Fruit fly (Drosophila melanogaster): ENCODE measurements around the gene Nrx-1.

- no peak for TF ChIP-seq Eip74EF (GFP tag; optimal IDR thresholded peaks at IDR 0.05)
- TF ChIP-seq fd102C (GFP tag; optimal IDR thresholded peaks at IDR 0.05): no peak
- no peak for TF ChIP-seq CG17568 (GFP tag; optimal IDR thresholded peaks at IDR 0.05)
These were observed 52.2 kb downstream of the Nrx-1 start for dm6 chr3R:22520481-22520880.

Data from whole organism, embryonic.